Worm (Caenorhabditis elegans) whole organism, L3 larva: Measurements from ENCODE around the gene fbxo-11.2.

ENCODE experiments used
- R02D3.7 ChIP-seq: fragments of 150-350 bp; optimal IDR thresholded peaks from 2 replicates; lab custom pipeline; 2014; ENCODE audit warnings: missing biosample characterization, missing genetic modification characterization
- aly-2 ChIP-seq: fragments of 150-350 bp; optimal IDR thresholded peaks from 2 replicates; lab custom pipeline; 2014; ENCODE audit warnings: missing biosample characterization, missing genetic modification characterization
- ceh-16 ChIP-seq: sonication (generic microtip); optimal IDR thresholded peaks from 2 replicates; lab custom pipeline; 2017; ENCODE audit warnings: missing biosample characterization, missing genetic modification characterization
- ceh-28 ChIP-seq: fragments of 150-350 bp; optimal IDR thresholded peaks from 2 replicates; lab custom pipeline; 2014; ENCODE audit warnings: missing biosample characterization, missing genetic modification reagents, missing genetic modification characterization
- ceh-82 ChIP-seq: fragments of 150-350 bp; optimal IDR thresholded peaks from 2 replicates; lab custom pipeline; 2014; ENCODE audit warnings: missing biosample characterization, missing genetic modification characterization
- egl-27 ChIP-seq: sonication (generic microtip); optimal IDR thresholded peaks from 4 replicates; lab custom pipeline; 2017; ENCODE audit warnings: missing biosample characterization, missing genetic modification reagents, missing genetic modification characterization
- egl-5 ChIP-seq: fragments of 150-350 bp; optimal IDR thresholded peaks from 2 replicates; lab custom pipeline; 2017; ENCODE audit warnings: missing biosample characterization, missing genetic modification reagents, missing genetic modification characterization, inconsistent platforms
- elt-1 ChIP-seq: fragments of 150-350 bp; optimal IDR thresholded peaks from 2 replicates; lab custom pipeline; 2014; ENCODE audit warnings: missing biosample characterization, missing genetic modification characterization
- elt-2 ChIP-seq: sonication (generic microtip); optimal IDR thresholded peaks from 2 replicates; lab custom pipeline; 2016; ENCODE audit warnings: missing genetic modification reagents, mild to moderate bottlenecking, missing genetic modification characterization, missing compliant biosample characterization
- elt-3 ChIP-seq, 3 experiments: fragments of 150-350 bp in 1 of 3; sonication (generic microtip) in 2 of 3; optimal IDR thresholded peaks; 2 replicates in 2 of 3; 4 replicates in 1 of 3; lab custom pipeline; 2014 to 2017; ENCODE audit warnings: missing biosample characterization in 3 of 3, missing genetic modification characterization in 3 of 3
- eor-1 ChIP-seq, 2 experiments: fragments of 150-350 bp; optimal IDR thresholded peaks; 2 replicates each; lab custom pipeline; 2014 to 2018; ENCODE audit warnings: missing biosample characterization in 2 of 2, missing genetic modification characterization in 2 of 2
- fkh-10 ChIP-seq: sonication (generic microtip); optimal IDR thresholded peaks from 2 replicates; lab custom pipeline; 2017; ENCODE audit warnings: missing biosample characterization, missing genetic modification reagents, missing genetic modification characterization
- hmg-11 ChIP-seq: sonication (generic microtip); optimal IDR thresholded peaks from 2 replicates; lab custom pipeline; 2016; ENCODE audit warnings: missing genetic modification characterization, missing compliant biosample characterization
- lin-15B ChIP-seq: fragments of 150-350 bp; optimal IDR thresholded peaks from 2 replicates; lab custom pipeline; 2014; ENCODE audit warnings: missing biosample characterization, missing genetic modification characterization
- lsy-12 ChIP-seq: sonication (generic microtip); optimal IDR thresholded peaks from 2 replicates; lab custom pipeline; 2016; ENCODE audit warnings: mild to moderate bottlenecking, missing genetic modification characterization, missing compliant biosample characterization
- mdl-1 ChIP-seq: fragments of 150-350 bp; optimal IDR thresholded peaks from 2 replicates; lab custom pipeline; 2014; ENCODE audit warnings: missing biosample characterization, missing genetic modification characterization
- mml-1 ChIP-seq: fragments of 150-350 bp; sonication (generic microtip); optimal IDR thresholded peaks from 3 replicates; lab custom pipeline; 2014; ENCODE audit warnings: missing biosample characterization, missing genetic modification characterization
- nfya-1 ChIP-seq: sonication (generic microtip); optimal IDR thresholded peaks from 2 replicates; lab custom pipeline; 2017; ENCODE audit warnings: missing genetic modification characterization, mild to moderate bottlenecking, missing compliant biosample characterization, antibody characterized with exemption, moderate library complexity; ENCODE audit not compliant: insufficient read depth
- nhr-11 ChIP-seq: fragments of 150-350 bp; optimal IDR thresholded peaks from 2 replicates; lab custom pipeline; 2014; ENCODE audit warnings: missing biosample characterization, missing genetic modification characterization
- nhr-23 ChIP-seq: fragments of 150-350 bp; optimal IDR thresholded peaks from 2 replicates; lab custom pipeline; 2014; ENCODE audit warnings: missing biosample characterization, missing genetic modification reagents, missing genetic modification characterization
- nhr-237 ChIP-seq: fragments of 150-350 bp; optimal IDR thresholded peaks from 2 replicates; lab custom pipeline; 2014; ENCODE audit warnings: missing biosample characterization, missing genetic modification characterization
- nhr-25 ChIP-seq: sonication (generic microtip); optimal IDR thresholded peaks from 2 replicates; lab custom pipeline; 2017; ENCODE audit warnings: missing biosample characterization, missing genetic modification characterization
- nhr-28 ChIP-seq: fragments of 150-350 bp; optimal IDR thresholded peaks from 2 replicates; lab custom pipeline; 2014; ENCODE audit warnings: missing biosample characterization, missing genetic modification characterization
- nhr-43 ChIP-seq: sonication (generic microtip); optimal IDR thresholded peaks from 2 replicates; lab custom pipeline; 2016; ENCODE audit warnings: mild to moderate bottlenecking, missing genetic modification characterization, missing compliant biosample characterization; ENCODE audit not compliant: poor library complexity, severe bottlenecking
- nhr-76 ChIP-seq: fragments of 150-350 bp; sonication (generic microtip); optimal IDR thresholded peaks from 5 replicates; lab custom pipeline; 2014; ENCODE audit warnings: missing biosample characterization, missing genetic modification characterization
- pha-4 ChIP-seq: fragments of 150-350 bp; optimal IDR thresholded peaks from 2 replicates; lab custom pipeline; 2014; ENCODE audit warnings: missing biosample characterization, missing genetic modification reagents, missing genetic modification characterization
- skn-1 ChIP-seq: fragments of 150-350 bp; optimal IDR thresholded peaks from 2 replicates; lab custom pipeline; 2014; ENCODE audit warnings: missing biosample characterization, missing genetic modification characterization
- snpc-4 ChIP-seq: fragments of 150-350 bp; optimal IDR thresholded peaks from 2 replicates; lab custom pipeline; 2014; ENCODE audit warnings: missing biosample characterization, missing genetic modification characterization
- tbx-2 ChIP-seq: sonication (generic microtip); optimal IDR thresholded peaks from 2 replicates; lab custom pipeline; 2016; ENCODE audit warnings: mild to moderate bottlenecking, missing genetic modification characterization, missing compliant biosample characterization
- zag-1 ChIP-seq: fragments of 150-350 bp; optimal IDR thresholded peaks from 2 replicates; lab custom pipeline; 2014; ENCODE audit warnings: missing biosample characterization, missing genetic modification characterization

The fbxo-11.2 gene

ce11 chrIII:1056989-1057687 lies 4.1 kb upstream of the fbxo-11.2 start:
- peak; percentile 85 for TF ChIP-seq ceh-28

- TF ChIP-seq aly-2 (no peak), hmg-11 (tag; lab: Kevin White, UChicago) (peak; percentile 44), nhr-23 (tag; lab: Kevin White, UChicago) (peak; percentile 83), nhr-25 (tag; lab: Kevin White, UChicago) (peak; percentile 13)
Observed at ce11 chrIII:1054096-1054495, 1.1 kb upstream of the fbxo-11.2 start.

ce11 chrIII:1052291-1052690 lies 751 bp downstream of the fbxo-11.2 start:
- TF ChIP-seq elt-2 (tag; lab: Kevin White, UChicago) (no peak), elt-3 (tag; optimal IDR thresholded peaks at IDR 0.05; lab: Kevin White, UChicago) (no peak), mdl-1 (tag; lab: Kevin White, UChicago) (no peak), nhr-25 (tag; lab: Kevin White, UChicago) (no peak), nhr-43 (tag; lab: Kevin White, UChicago) (no peak), fkh-10 (no peak), nfya-1 (tag; lab: Kevin White, UChicago) (no peak)

ce11 chrIII:1051877-1052276 lies 1.2 kb downstream of the fbxo-11.2 start:
- TF ChIP-seq nhr-28 (tag; lab: Kevin White, UChicago) (no peak), nhr-237 (no peak), egl-27 (no peak), nhr-76 (tag; lab: Kevin White, UChicago) (no peak), pha-4 (no peak), ceh-16 (tag; lab: Kevin White, UChicago) (no peak), ceh-28 (no peak)

ce11 chrIII:1043790-1044189 lies 9.3 kb downstream of the fbxo-11.2 start:
- TF ChIP-seq nhr-237 (no peak), snpc-4 (tag; lab: Kevin White, UChicago) (no peak), nfya-1 (tag; lab: Kevin White, UChicago) (no peak), egl-27 (no peak), elt-1 (tag; lab: Kevin White, UChicago) (no peak), egl-5 (tag; lab: Kevin White, UChicago) (no peak)

ce11 chrIII:1040059-1040458 lies 13.0 kb downstream of the fbxo-11.2 start:
- TF ChIP-seq ceh-82 (tag; lab: Kevin White, UChicago), result no peak

ce11 chrIII:1037173-1037572 lies 15.9 kb downstream of the fbxo-11.2 start, which contains the start of the genes chin-1 and BE0003N10.1:
TSS of gene chin-1 (minus strand) at chrIII:1037212.
TSS of gene BE0003N10.1 (plus strand) at chrIII:1037492.
- TF ChIP-seq pha-4 (peak; percentile 59), skn-1 (tag; lab: Kevin White, UChicago) (no peak), mml-1 (no peak), lin-15B (peak; percentile 61), nhr-23 (tag; lab: Kevin White, UChicago) (peak; percentile 27), nhr-25 (tag; lab: Kevin White, UChicago) (no peak), R02D3.7 (tag; lab: Kevin White, UChicago) (no peak), nfya-1 (tag; lab: Kevin White, UChicago) (peak; percentile 48), ceh-28 (peak; percentile 8), nhr-11 (no peak), elt-2 (tag; lab: Kevin White, UChicago) (no peak), egl-27 (no peak), tbx-2 (no peak), elt-1 (tag; lab: Kevin White, UChicago) (no peak), hmg-11 (tag; lab: Kevin White, UChicago) (peak; percentile 68), lsy-12 (tag; lab: Kevin White, UChicago) (no peak), ceh-16 (tag; lab: Kevin White, UChicago) (no peak), elt-3 (tag; optimal IDR thresholded peaks at IDR 0.05; lab: Kevin White, UChicago) (no peak), ceh-82 (tag; lab: Kevin White, UChicago) (no peak), eor-1 (tag; optimal IDR thresholded peaks at IDR 0.05; lab: Kevin White, UChicago) (no peak), zag-1 (tag; lab: Kevin White, UChicago) (no peak)
